Worm (Caenorhabditis elegans): ENCODE results near the gene fbxa-141.

DNA sequence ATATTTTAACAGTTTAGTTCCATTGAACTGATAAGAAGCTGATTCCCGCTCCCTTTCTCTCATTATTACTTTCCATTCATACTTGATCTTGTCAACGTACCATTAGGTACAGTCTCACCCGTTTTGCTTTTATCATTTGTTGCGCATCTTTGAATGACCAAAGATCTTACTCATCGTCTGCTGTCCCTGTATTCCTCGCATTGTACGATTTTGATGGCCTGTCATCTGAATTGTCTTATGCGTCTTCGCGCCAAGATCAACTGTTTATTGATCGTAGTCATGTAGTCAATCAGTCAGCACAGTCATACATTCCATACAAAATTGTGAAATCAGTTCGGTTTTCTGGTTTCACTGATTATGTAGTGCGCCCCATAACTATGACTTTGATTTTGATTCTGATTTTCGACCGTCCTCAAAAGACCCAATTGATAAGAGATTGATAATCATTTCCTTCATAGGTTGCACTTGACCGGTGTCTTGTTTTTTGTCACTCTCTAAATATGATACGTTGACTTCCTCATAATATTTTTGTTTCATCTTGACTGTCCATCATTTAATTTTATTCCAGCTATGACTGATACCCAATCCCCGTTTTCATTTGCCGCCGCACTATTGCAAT is 45.3 kb upstream of the fbxa-141 start, which contains the start of gene nhr-3:
- no peak for TF ChIP-seq ama-1 (optimal IDR thresholded peaks at IDR 0.05)
- TF ChIP-seq ceh-30 (tag; optimal IDR thresholded peaks at IDR 0.05), result no peak
- TF ChIP-seq lin-11 (tag; optimal IDR thresholded peaks at IDR 0.05), result no peak
- TF ChIP-seq dve-1 (tag; optimal IDR thresholded peaks at IDR 0.05), result no peak
- TF ChIP-seq nhr-11 (tag; optimal IDR thresholded peaks at IDR 0.05), result no peak
